Fruit fly (Drosophila melanogaster): ENCODE measurements around the gene CG18417.

The CG18417 gene

DNA sequence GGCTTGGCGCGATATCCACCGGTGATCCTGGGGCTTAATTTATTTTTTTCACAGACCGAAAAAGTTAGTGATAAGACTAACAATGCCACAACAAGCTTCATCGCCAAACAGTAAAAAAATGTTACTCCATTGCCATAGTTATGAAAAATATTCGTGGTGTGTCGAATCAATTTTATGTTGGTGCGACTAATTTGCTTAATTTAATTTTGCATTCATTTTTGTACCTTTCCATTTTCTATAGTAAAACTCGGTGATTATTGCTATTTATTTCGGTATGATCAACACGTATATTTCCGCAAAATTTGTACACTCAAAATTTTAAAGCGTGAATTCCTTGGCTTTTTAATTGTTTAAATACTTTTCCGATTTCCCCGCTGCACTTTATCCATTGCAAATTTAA lies 40.8 kb downstream of the CG18417 start, which contains the start of gene sphinx2:
TSS of gene sphinx2 (minus strand) at position 101 of the 400 bp plus-strand sequence.
- no peak for TF ChIP-seq noc (tag; optimal IDR thresholded peaks at IDR 0.05)

DNA sequence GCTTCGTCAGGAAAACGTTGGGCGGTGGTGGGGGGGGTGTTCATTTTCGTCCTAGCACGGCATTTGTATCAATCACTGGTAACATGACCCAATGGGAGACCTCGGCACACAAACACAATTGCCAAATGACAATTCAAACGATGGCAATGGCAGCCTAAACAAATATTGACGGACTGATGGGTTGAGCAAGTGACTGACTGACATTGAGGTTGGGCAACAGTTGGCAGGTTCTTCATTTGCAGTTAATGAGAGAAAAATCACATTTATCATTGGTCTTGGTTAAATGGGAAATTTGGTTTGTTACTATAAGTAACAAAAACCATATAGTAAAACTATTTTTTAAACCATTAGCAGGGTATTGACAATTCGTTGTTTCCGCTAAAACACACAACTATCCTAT lies 49.2 kb downstream of the CG18417 start:
- TF ChIP-seq noc (tag; optimal IDR thresholded peaks at IDR 0.05), result no peak

DNA sequence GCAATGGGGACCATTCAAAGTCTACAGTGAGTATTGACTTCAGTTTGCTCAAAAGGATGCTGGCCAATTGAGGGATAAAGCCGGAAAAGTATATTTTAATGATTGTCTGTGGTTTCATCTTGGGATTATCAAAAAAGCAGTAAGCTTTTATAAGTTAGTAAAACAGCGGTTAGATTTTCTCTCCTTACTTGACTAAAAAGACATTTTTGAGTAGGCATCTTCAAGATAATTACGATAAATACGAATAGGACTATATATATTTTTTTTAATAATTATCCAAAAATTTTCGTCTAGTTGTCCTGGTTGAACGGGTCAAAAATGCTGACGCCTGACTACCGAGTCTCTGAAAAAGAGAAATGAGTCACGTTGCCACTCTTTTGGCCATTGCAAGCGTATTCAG lies 50.7 kb downstream of the CG18417 start, which contains the start of gene CG33278:
TSS of gene CG33278 (plus strand) at position 301 of the 400 bp plus-strand sequence.
- TF ChIP-seq noc (tag; optimal IDR thresholded peaks at IDR 0.05), result no peak
